Fruit fly (Drosophila melanogaster) whole organism, embryonic: ENCODE data around the gene CG8907.

Experiments used
- Antp ChIP-seq: fragments of 200-800 bp; sonication (Bioruptor generic); optimal IDR thresholded peaks from 3 replicates; lab custom pipeline; 2016; ENCODE audit warnings: missing biosample characterization, missing genetic modification characterization
- BEAF-32 ChIP-seq: fragments of 200-800 bp; sonication (Bioruptor generic); optimal IDR thresholded peaks from 3 replicates; lab custom pipeline; 2017; ENCODE audit warnings: missing biosample characterization, missing genetic modification characterization, mild to moderate bottlenecking, moderate library complexity, missing genetic modification reagents
- Bgb ChIP-seq: fragments of 200-800 bp; sonication (Bioruptor generic); IDR thresholded peaks from 2 replicates; pipeline ENCODE4 v1.3.6; 2022; ENCODE audit warnings: missing biosample characterization, missing genetic modification characterization; ENCODE audit not compliant: partially characterized antibody
- CG10543 ChIP-seq: fragments of 200-800 bp; sonication (Bioruptor generic); optimal IDR thresholded peaks from 3 replicates; lab custom pipeline; 2017; ENCODE audit warnings: missing biosample characterization, mild to moderate bottlenecking, missing genetic modification characterization, moderate library complexity
- CG13287 ChIP-seq: fragments of 200-800 bp; sonication (Bioruptor generic); IDR thresholded peaks from 2 replicates; pipeline ENCODE4 v1.3.6; 2022; ENCODE audit warnings: missing biosample characterization, missing genetic modification characterization; ENCODE audit not compliant: partially characterized antibody
- CG14710 ChIP-seq: fragments of 200-800 bp; sonication (Bioruptor generic); optimal IDR thresholded peaks from 3 replicates; lab custom pipeline; 2019; ENCODE audit warnings: missing biosample characterization, mild to moderate bottlenecking, missing genetic modification characterization, moderate library complexity
- CG15011 ChIP-seq: fragments of 200-800 bp; sonication (Bioruptor generic); optimal IDR thresholded peaks from 3 replicates; lab custom pipeline; 2018; ENCODE audit warnings: missing biosample characterization, mild to moderate bottlenecking, missing genetic modification characterization
- CG1529 ChIP-seq: fragments of 200-800 bp; sonication (Bioruptor generic); optimal IDR thresholded peaks from 3 replicates; lab custom pipeline; 2018; ENCODE audit warnings: missing biosample characterization, missing genetic modification characterization
- CG16815 ChIP-seq: fragments of 200-800 bp; sonication (Bioruptor generic); optimal IDR thresholded peaks from 3 replicates; lab custom pipeline; 2017; ENCODE audit warnings: missing biosample characterization, mild to moderate bottlenecking, missing genetic modification characterization
- CG17359 ChIP-seq: fragments of 200-800 bp; sonication (Bioruptor generic); optimal IDR thresholded peaks from 3 replicates; lab custom pipeline; 2018; ENCODE audit warnings: missing biosample characterization, mild to moderate bottlenecking, missing genetic modification characterization, moderate library complexity
- CG1792 ChIP-seq: fragments of 200-800 bp; sonication (Bioruptor generic); optimal IDR thresholded peaks from 2 replicates; lab custom pipeline; 2016; ENCODE audit warnings: missing biosample characterization, missing genetic modification characterization
- CG1832 ChIP-seq: fragments of 200-800 bp; sonication (Bioruptor generic); optimal IDR thresholded peaks from 2 replicates; lab custom pipeline; 2017; ENCODE audit warnings: missing biosample characterization, mild to moderate bottlenecking, missing genetic modification characterization, inconsistent platforms
- CG2129 ChIP-seq: fragments of 200-800 bp; sonication (Bioruptor generic); IDR thresholded peaks from 2 replicates; pipeline ENCODE4 v1.3.6; 2022; ENCODE audit warnings: missing biosample characterization, missing genetic modification characterization; ENCODE audit not compliant: partially characterized antibody
- CG31365 ChIP-seq: fragments of 200-800 bp; sonication (Bioruptor generic); optimal IDR thresholded peaks from 2 replicates; lab custom pipeline; 2018; ENCODE audit warnings: missing biosample characterization, mild to moderate bottlenecking, missing genetic modification characterization
- CG43689 ChIP-seq: fragments of 200-800 bp; sonication (Bioruptor generic); IDR thresholded peaks from 2 replicates; pipeline ENCODE4 v1.3.6; 2022; ENCODE audit warnings: missing biosample characterization, missing genetic modification characterization
- CG5180 ChIP-seq: fragments of 200-800 bp; sonication (Bioruptor generic); optimal IDR thresholded peaks from 3 replicates; lab custom pipeline; 2017; ENCODE audit warnings: missing biosample characterization, missing genetic modification characterization, mild to moderate bottlenecking, moderate library complexity, missing genetic modification reagents
- CG5953 ChIP-seq: fragments of 200-800 bp; sonication (Bioruptor generic); IDR thresholded peaks from 2 replicates; pipeline ENCODE4 v1.3.6; 2022; ENCODE audit warnings: missing biosample characterization, missing genetic modification characterization
- CG6791 ChIP-seq: fragments of 200-800 bp; sonication (Bioruptor generic); IDR thresholded peaks from 3 replicates; pipeline ENCODE4 v1.3.6; 2022; ENCODE audit warnings: missing biosample characterization, missing genetic modification characterization; ENCODE audit not compliant: partially characterized antibody
- Dip2 ChIP-seq: fragments of 200-800 bp; sonication (Bioruptor generic); IDR thresholded peaks from 2 replicates; pipeline ENCODE4 v1.3.6; 2022; ENCODE audit warnings: missing biosample characterization, missing genetic modification characterization
- Doc3 ChIP-seq: fragments of 200-800 bp; sonication (Bioruptor generic); IDR thresholded peaks from 3 replicates; pipeline ENCODE4 v1.3.6; 2022; ENCODE audit warnings: missing biosample characterization, missing genetic modification characterization; ENCODE audit not compliant: partially characterized antibody
- Gug ChIP-seq: fragments of 200-800 bp; sonication (Bioruptor generic); IDR thresholded peaks from 4 replicates; pipeline ENCODE4 v1.3.6; 2022; ENCODE audit warnings: missing biosample characterization, missing genetic modification characterization
- H15 ChIP-seq: fragments of 200-800 bp; sonication (Bioruptor generic); IDR thresholded peaks from 3 replicates; pipeline ENCODE4 v1.3.6; 2022; ENCODE audit warnings: missing biosample characterization, missing genetic modification characterization
- HmgZ ChIP-seq: fragments of 200-800 bp; sonication (Bioruptor generic); optimal IDR thresholded peaks from 2 replicates; lab custom pipeline; 2018; ENCODE audit warnings: missing biosample characterization, mild to moderate bottlenecking, missing genetic modification characterization
- Hmx ChIP-seq: fragments of 200-800 bp; sonication (Bioruptor generic); optimal IDR thresholded peaks from 2 replicates; lab custom pipeline; 2016; ENCODE audit warnings: missing biosample characterization, missing genetic modification characterization
- Lim3 ChIP-seq: fragments of 200-800 bp; sonication (Bioruptor generic); IDR thresholded peaks from 2 replicates; pipeline ENCODE4 v1.3.6; 2022; ENCODE audit warnings: missing biosample characterization, missing genetic modification characterization
- Neu2 ChIP-seq: fragments of 200-800 bp; sonication (Bioruptor generic); optimal IDR thresholded peaks from 3 replicates; lab custom pipeline; 2016; ENCODE audit warnings: missing biosample characterization, missing genetic modification characterization, borderline replicate concordance
- Oli ChIP-seq: fragments of 200-800 bp; sonication (Bioruptor generic); optimal IDR thresholded peaks from 2 replicates; lab custom pipeline; 2018; ENCODE audit warnings: missing biosample characterization, mild to moderate bottlenecking, missing genetic modification characterization, moderate library complexity
- Pdp1 ChIP-seq, 2 experiments: fragments of 200-800 bp; sonication (Bioruptor generic); optimal IDR thresholded peaks; 3 replicates each; lab custom pipeline; 2016; ENCODE audit warnings: missing biosample characterization in 2 of 2, missing genetic modification characterization in 2 of 2, mild to moderate bottlenecking in 1 of 2, moderate library complexity in 1 of 2
- Sin3A ChIP-seq: fragments of >200 bp; optimal IDR thresholded peaks from 2 replicates; lab custom pipeline; 2018
- Spps ChIP-seq: fragments of 200-800 bp; sonication (Bioruptor generic); optimal IDR thresholded peaks from 2 replicates; lab custom pipeline; 2018; ENCODE audit warnings: missing biosample characterization, mild to moderate bottlenecking, missing genetic modification characterization
- Sry-δ ChIP-seq: fragments of 200-800 bp; sonication (Bioruptor generic); optimal IDR thresholded peaks from 2 replicates; lab custom pipeline; 2016; ENCODE audit warnings: missing biosample characterization, missing genetic modification characterization
- Taf1 ChIP-seq: fragments of 200-800 bp; sonication (Bioruptor generic); IDR thresholded peaks from 2 replicates; pipeline ENCODE4 v1.3.6; 2022; ENCODE audit warnings: missing biosample characterization, missing genetic modification characterization
- Vsx1 ChIP-seq: fragments of 200-800 bp; sonication (Bioruptor generic); optimal IDR thresholded peaks from 2 replicates; lab custom pipeline; 2017; ENCODE audit warnings: missing biosample characterization, mild to moderate bottlenecking, missing genetic modification characterization, missing genetic modification reagents
- YL-1 ChIP-seq: fragments of 200-800 bp; sonication (Bioruptor generic); optimal IDR thresholded peaks from 3 replicates; lab custom pipeline; 2017; ENCODE audit warnings: missing biosample characterization, mild to moderate bottlenecking, missing genetic modification characterization
- btn ChIP-seq: fragments of 200-800 bp; sonication (Bioruptor generic); optimal IDR thresholded peaks from 2 replicates; lab custom pipeline; 2016; ENCODE audit warnings: missing biosample characterization, missing genetic modification characterization
- gce ChIP-seq: fragments of 200-800 bp; sonication (Bioruptor generic); IDR thresholded peaks from 3 replicates; pipeline ENCODE4 v1.3.6; 2022; ENCODE audit warnings: missing biosample characterization, missing genetic modification characterization
- gt ChIP-seq: fragments of 200-800 bp; sonication (Bioruptor generic); IDR thresholded peaks from 2 replicates; pipeline ENCODE4 v1.3.6; 2022; ENCODE audit warnings: missing biosample characterization, missing genetic modification characterization
- insv ChIP-seq, 2 experiments: fragments of 200-800 bp; sonication (Bioruptor generic); optimal IDR thresholded peaks; 3 replicates each; lab custom pipeline; 2016 to 2018; ENCODE audit warnings: missing biosample characterization in 2 of 2, missing genetic modification characterization in 2 of 2
- lab ChIP-seq: fragments of 200-800 bp; sonication (Bioruptor generic); optimal IDR thresholded peaks from 3 replicates; lab custom pipeline; 2017; ENCODE audit warnings: missing biosample characterization, missing genetic modification characterization, mild to moderate bottlenecking, moderate library complexity, missing genetic modification reagents
- lola ChIP-seq, 3 experiments: fragments of >200 bp in 2 of 3; fragments of 200-800 bp in 1 of 3; sonication (Bioruptor generic) in 1 of 3; optimal IDR thresholded peaks; 2 replicates each; lab custom pipeline; 2017 to 2019; ENCODE audit warnings: missing biosample characterization in 3 of 3, missing genetic modification characterization in 3 of 3, mild to moderate bottlenecking in 1 of 3, moderate library complexity in 1 of 3
- odd ChIP-seq: fragments of 200-800 bp; sonication (Bioruptor generic); optimal IDR thresholded peaks from 2 replicates; lab custom pipeline; 2017; ENCODE audit warnings: missing biosample characterization, mild to moderate bottlenecking, missing genetic modification characterization
- otp ChIP-seq: fragments of 200-800 bp; sonication (Bioruptor generic); IDR thresholded peaks from 3 replicates; pipeline ENCODE4, ENCODE4 v1.3.6; 2022; ENCODE audit warnings: missing biosample characterization, missing genetic modification characterization
- pho ChIP-seq: fragments of 200-800 bp; sonication (Bioruptor generic); optimal IDR thresholded peaks from 2 replicates; lab custom pipeline; 2016; ENCODE audit warnings: missing biosample characterization, missing genetic modification characterization
- pzg ChIP-seq: fragments of 200-800 bp; sonication (Bioruptor generic); optimal IDR thresholded peaks from 3 replicates; lab custom pipeline; 2018; ENCODE audit warnings: missing biosample characterization, mild to moderate bottlenecking, missing genetic modification characterization, moderate library complexity
- salm ChIP-seq: fragments of 200-800 bp; sonication (Bioruptor generic); optimal IDR thresholded peaks from 2 replicates; lab custom pipeline; 2018; ENCODE audit warnings: missing biosample characterization, mild to moderate bottlenecking, missing genetic modification characterization
- sim ChIP-seq: fragments of 200-800 bp; sonication (Bioruptor generic); IDR thresholded peaks from 2 replicates; pipeline ENCODE4 v1.3.6; 2022; ENCODE audit warnings: missing biosample characterization, missing genetic modification characterization
- sna ChIP-seq: fragments of 200-800 bp; sonication (Bioruptor generic); IDR thresholded peaks from 2 replicates; pipeline ENCODE4 v1.3.6; 2022; ENCODE audit warnings: missing biosample characterization, missing genetic modification characterization; ENCODE audit not compliant: partially characterized antibody
- ssp ChIP-seq: fragments of 200-800 bp; sonication (Bioruptor generic); IDR thresholded peaks from 2 replicates; pipeline ENCODE4 v1.3.6; 2022; ENCODE audit warnings: missing biosample characterization, missing genetic modification characterization
- tap ChIP-seq: fragments of 200-800 bp; optimal IDR thresholded peaks from 3 replicates; lab custom pipeline; 2019; ENCODE audit warnings: missing biosample characterization, mild to moderate bottlenecking, missing genetic modification characterization, moderate library complexity
- tx ChIP-seq: fragments of 200-800 bp; sonication (Bioruptor generic); optimal IDR thresholded peaks from 2 replicates; lab custom pipeline; 2016; ENCODE audit warnings: missing biosample characterization, missing genetic modification characterization

CG8907 gene

dm6 chr3R:17020956-17021355 lies 12.9 kb downstream of the CG8907 start, which contains the start of gene Adsl (continued):
- TF ChIP-seq insv (GFP tag; optimal IDR thresholded peaks at IDR 0.05; lab: Kevin White, UChicago) (peak in 1 of 2 experiments; percentile 68), tap (tag; lab: Kevin White, UChicago) (peak; percentile 48), YL-1 (peak; percentile 74), Pdp1 (GFP tag; optimal IDR thresholded peaks at IDR 0.05; lab: Kevin White, UChicago) (peak in 1 of 2 experiments; percentile 84), Spps (peak; percentile 67), CG16815 (GFP tag; lab: Kevin White, UChicago) (no peak), CG1529 (GFP tag; lab: Kevin White, UChicago) (peak; percentile 78), Bgb (peak; percentile 49; the same call in 1 of the 2 replicates), HmgZ (peak; percentile 37), CG1792 (GFP tag; lab: Kevin White, UChicago) (no peak), CG5953 (GFP tag; lab: Robert Waterston, UW) (0 out of 2 replicates have a peak, but pooled peaks have one; percentile 36), CG6791 (GFP tag; lab: Robert Waterston, UW) (no peak; the same call in 2 of the 3 replicates), Hmx (GFP tag; lab: Kevin White, UChicago) (no peak), Neu2 (GFP tag; lab: Kevin White, UChicago) (no peak), pho (GFP tag; lab: Kevin White, UChicago) (no peak), BEAF-32 (peak; percentile 57), CG13287 (GFP tag; lab: Robert Waterston, UW) (peak; percentile 60; the same call in 1 of the 2 replicates), btn (GFP tag; lab: Kevin White, UChicago) (no peak), Sin3A (lab: Kevin White, UChicago) (no peak), Sry-δ (GFP tag; lab: Kevin White, UChicago) (no peak), CG31365 (tag; lab: Kevin White, UChicago) (peak; percentile 44), Lim3 (GFP tag; lab: Robert Waterston, UW) (no peak), Vsx1 (peak; percentile 85), otp (GFP tag; lab: Robert Waterston, UW) (peak; percentile 68; the same call in 2 of the 3 replicates), Taf1 (GFP tag; lab: Robert Waterston, UW) (no peak), Oli (tag; lab: Kevin White, UChicago) (peak; percentile 51), H15 (GFP tag; lab: Robert Waterston, UW) (no peak), lab (GFP tag; lab: Kevin White, UChicago) (peak; percentile 82), odd (GFP tag; lab: Kevin White, UChicago) (peak; percentile 79), lola (GFP tag; optimal IDR thresholded peaks at IDR 0.05; lab: Kevin White, UChicago) (no peak), CG10543 (no peak), CG14710 (peak; percentile 79), Dip2 (GFP tag; lab: Robert Waterston, UW) (no peak), Doc3 (no peak), salm (peak; percentile 55), sim (GFP tag; lab: Robert Waterston, UW) (peak; percentile 69), Antp (no peak), CG2129 (no peak), Gug (GFP tag; lab: Robert Waterston, UW) (no peak), CG43689 (no peak), CG5180 (GFP tag; lab: Kevin White, UChicago) (peak; percentile 49), ssp (no peak), CG17359 (tag; lab: Kevin White, UChicago) (no peak), CG15011 (GFP tag; lab: Kevin White, UChicago) (peak; percentile 57), gce (no peak), gt (no peak), pzg (peak; percentile 66), sna (GFP tag; lab: Robert Waterston, UW) (no peak), tx (GFP tag; lab: Kevin White, UChicago) (no peak), CG1832 (GFP tag; lab: Kevin White, UChicago) (no peak)
